Worm (Caenorhabditis elegans): ENCODE data around the gene fkh-3.

Gene fkh-3

DNA sequence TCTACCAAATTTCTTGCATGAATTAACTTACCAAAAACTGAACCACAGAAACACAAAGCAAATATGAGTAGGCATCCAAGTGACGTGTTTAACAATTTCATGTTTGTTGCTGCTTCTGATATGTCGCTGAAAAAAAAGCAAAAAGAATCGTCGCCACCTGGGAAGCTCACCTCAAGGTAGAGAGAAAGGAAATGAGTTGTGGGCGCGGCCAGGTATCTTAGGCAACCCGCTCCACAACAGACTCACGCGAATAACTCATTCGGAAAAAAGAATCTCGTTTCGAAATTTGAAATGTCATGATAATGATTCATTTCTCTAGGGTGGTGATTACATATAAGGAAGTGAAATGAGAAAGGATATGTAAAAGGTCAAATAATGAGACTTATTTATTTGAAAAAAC lies 28.3 kb downstream of the fkh-3 start, which contains the start of gene irld-2:
Gene irld-2, minus strand, starts transcription at position 101 of the 400 bp plus-strand sequence.
- no peak for TF ChIP-seq ahr-1 (tag; optimal IDR thresholded peaks at IDR 0.05)
- no peak for TF ChIP-seq fkh-6 (tag; optimal IDR thresholded peaks at IDR 0.05)
- TF ChIP-seq fax-1 (tag; optimal IDR thresholded peaks at IDR 0.05), result no peak
- no peak for TF ChIP-seq odd-2 (tag; optimal IDR thresholded peaks at IDR 0.05)
- TF ChIP-seq nfya-1 (tag; optimal IDR thresholded peaks at IDR 0.05), result no peak

DNA sequence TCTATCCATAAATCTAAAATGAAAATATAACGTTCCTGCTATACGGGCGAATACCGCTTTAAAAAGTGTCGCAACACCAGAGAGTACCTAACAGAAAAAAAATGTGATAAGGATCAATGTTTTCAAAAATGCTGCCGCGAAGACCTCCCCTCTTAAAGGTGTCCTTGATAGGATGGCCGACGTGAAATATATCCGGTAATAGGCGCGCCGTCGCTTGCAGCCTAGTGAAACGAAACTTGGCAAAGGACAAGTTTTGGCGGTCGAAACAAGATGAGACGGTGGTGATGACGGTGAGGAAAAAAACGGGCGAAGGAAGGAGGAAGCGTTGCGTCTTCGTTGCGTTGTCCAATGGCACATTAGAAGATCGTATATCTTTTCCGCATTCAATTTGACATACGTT lies 34.4 kb downstream of the fkh-3 start:
- no peak for TF ChIP-seq hlh-8 (tag; optimal IDR thresholded peaks at IDR 0.05)
- TF ChIP-seq fkh-10 (GFP tag; optimal IDR thresholded peaks at IDR 0.05), result no peak
- TF ChIP-seq C38D4.7 (GFP tag; optimal IDR thresholded peaks at IDR 0.05), result no peak
- TF ChIP-seq rnt-1 (tag; optimal IDR thresholded peaks at IDR 0.05), result no peak
- TF ChIP-seq ceh-34 (tag; optimal IDR thresholded peaks at IDR 0.05), result no peak
- no peak for TF ChIP-seq fax-1 (tag; optimal IDR thresholded peaks at IDR 0.05)
- TF ChIP-seq elt-2 (tag; optimal IDR thresholded peaks at IDR 0.05), result no peak
- no peak for TF ChIP-seq ceh-9 (tag; optimal IDR thresholded peaks at IDR 0.05)

- no peak for TF ChIP-seq rnt-1 (tag; optimal IDR thresholded peaks at IDR 0.05)
- no peak for TF ChIP-seq pag-3 (tag; optimal IDR thresholded peaks at IDR 0.05; ENCODE audit: borderline replicate concordance)
- no peak for TF ChIP-seq elt-2 (tag; optimal IDR thresholded peaks at IDR 0.05)
- no peak for TF ChIP-seq Y22D7AL.16 (tag; optimal IDR thresholded peaks at IDR 0.05)
- no peak for TF ChIP-seq ama-1 (optimal IDR thresholded peaks at IDR 0.05)
- TF ChIP-seq pax-1 (tag; optimal IDR thresholded peaks at IDR 0.05), result no peak
- TF ChIP-seq madf-2 (tag; optimal IDR thresholded peaks at IDR 0.05), result no peak
- TF ChIP-seq nhr-11 (tag; optimal IDR thresholded peaks at IDR 0.05), result no peak
- TF ChIP-seq hlh-6 (tag; optimal IDR thresholded peaks at IDR 0.05), result no peak
- TF ChIP-seq elt-4 (tag; optimal IDR thresholded peaks at IDR 0.05), result no peak
- no peak for TF ChIP-seq ceh-45 (GFP tag; IDR thresholded peaks at IDR 0.05)
Observed at ce11 chrX:13387497-13387953, 35.7 kb downstream of the fkh-3 start, which contains the start of gene C49F8.3. C49F8.3 (minus strand) TSS chrX:13387547.

- no peak for TF ChIP-seq gmeb-2 (tag; optimal IDR thresholded peaks at IDR 0.05)
- no peak for TF ChIP-seq ceh-19 (GFP tag; optimal IDR thresholded peaks at IDR 0.05)
- no peak for TF ChIP-seq sdc-2 (tag; optimal IDR thresholded peaks at IDR 0.05)
- no peak for TF ChIP-seq lin-11 (tag; optimal IDR thresholded peaks at IDR 0.05)
- TF ChIP-seq ets-4 (tag; optimal IDR thresholded peaks at IDR 0.05), result no peak
- no peak for TF ChIP-seq fkh-10 (GFP tag; optimal IDR thresholded peaks at IDR 0.05)
- TF ChIP-seq fkh-6 (tag; optimal IDR thresholded peaks at IDR 0.05), result no peak
- no peak for TF ChIP-seq ahr-1 (tag; optimal IDR thresholded peaks at IDR 0.05)
- no peak for TF ChIP-seq npax-4 (tag; optimal IDR thresholded peaks at IDR 0.05)
- no peak for TF ChIP-seq hlh-8 (tag; optimal IDR thresholded peaks at IDR 0.05)
- TF ChIP-seq ttx-3 (tag; optimal IDR thresholded peaks at IDR 0.05), result no peak
- no peak for TF ChIP-seq eyg-1 (tag; optimal IDR thresholded peaks at IDR 0.05)
- no peak for TF ChIP-seq Y22D7AL.16 (tag; optimal IDR thresholded peaks at IDR 0.05)
- no peak for TF ChIP-seq nfya-1 (tag; optimal IDR thresholded peaks at IDR 0.05)
- TF ChIP-seq K09A11.1 (tag; optimal IDR thresholded peaks at IDR 0.05; ENCODE audit: insufficient read depth), result no peak
- TF ChIP-seq tbx-2 (tag; optimal IDR thresholded peaks at IDR 0.05), result no peak
- TF ChIP-seq mec-3 (tag; optimal IDR thresholded peaks at IDR 0.05; ENCODE audit: borderline replicate concordance), result no peak
- TF ChIP-seq hlh-6 (tag; optimal IDR thresholded peaks at IDR 0.05), result no peak
- TF ChIP-seq odd-2 (tag; optimal IDR thresholded peaks at IDR 0.05), result no peak
- no peak for TF ChIP-seq pqm-1 (tag; optimal IDR thresholded peaks at IDR 0.05)
Observed at ce11 chrX:13384743-13385142, 38.5 kb downstream of the fkh-3 start.

- TF ChIP-seq pag-3 (tag; optimal IDR thresholded peaks at IDR 0.05; ENCODE audit: borderline replicate concordance) (no peak), lin-11 (tag; optimal IDR thresholded peaks at IDR 0.05) (no peak), rnt-1 (tag; optimal IDR thresholded peaks at IDR 0.05) (no peak), ceh-31 (tag; optimal IDR thresholded peaks at IDR 0.05) (no peak), ceh-34 (tag; optimal IDR thresholded peaks at IDR 0.05) (no peak)
Observed at ce11 chrX:13383273-13383672, 40.0 kb downstream of the fkh-3 start.
